Worm (Caenorhabditis elegans) whole organism, L3 larva: ENCODE measurements around the gene F28H7.2.

Experiments
- elt-3 ChIP-seq, 3 experiments: fragments of 150-350 bp in 1 of 3; sonication (generic microtip) in 2 of 3; optimal IDR thresholded peaks; 2 replicates in 2 of 3; 4 replicates in 1 of 3; lab custom pipeline; 2014 to 2017; ENCODE audit warnings: missing biosample characterization in 3 of 3, missing genetic modification characterization in 3 of 3
- nhr-237 ChIP-seq: fragments of 150-350 bp; optimal IDR thresholded peaks from 2 replicates; lab custom pipeline; 2014; ENCODE audit warnings: missing biosample characterization, missing genetic modification characterization
- pqm-1 ChIP-seq: fragments of 150-350 bp; optimal IDR thresholded peaks from 2 replicates; lab custom pipeline; 2017; ENCODE audit warnings: missing biosample characterization, missing genetic modification characterization, inconsistent platforms

- TF ChIP-seq pqm-1 (peak; percentile 27), elt-3 (tag; optimal IDR thresholded peaks at IDR 0.05; lab: Kevin White, UChicago) (no peak), nhr-237 (tag; lab: Kevin White, UChicago) (no peak)
Measured at ce11 chrV:10713704-10714239, 33.9 kb upstream of the F28H7.2 start.
